Fruit fly (Drosophila melanogaster) whole organism, pupa: ENCODE measurements around the gene Mco1.

ENCODE experiments used
- CG12605 ChIP-seq: fragments of 200-800 bp; sonication (Bioruptor generic); IDR thresholded peaks from 2 replicates; pipeline ENCODE4 v1.3.6; 2022; ENCODE audit warnings: missing biosample characterization, missing genetic modification characterization
- CG13204 ChIP-seq: fragments of 200-800 bp; sonication (Bioruptor generic); optimal IDR thresholded peaks from 2 replicates; lab custom pipeline; 2018; ENCODE audit warnings: missing biosample characterization, mild to moderate bottlenecking, missing genetic modification characterization, moderate library complexity
- CG14655 ChIP-seq: fragments of 200-800 bp; sonication (Bioruptor generic); optimal IDR thresholded peaks from 3 replicates; lab custom pipeline; 2017; ENCODE audit warnings: mild to moderate bottlenecking, missing biosample characterization, missing genetic modification reagents, missing genetic modification characterization
- CG15710 ChIP-seq: fragments of 200-800 bp; sonication (Bioruptor generic); optimal IDR thresholded peaks from 2 replicates; lab custom pipeline; 2018; ENCODE audit warnings: missing biosample characterization, mild to moderate bottlenecking, missing genetic modification characterization, moderate library complexity
- CG17806 ChIP-seq: fragments of 200-800 bp; sonication (Bioruptor generic); optimal IDR thresholded peaks from 2 replicates; lab custom pipeline; 2018; ENCODE audit warnings: missing biosample characterization, mild to moderate bottlenecking, missing genetic modification characterization, moderate library complexity
- CG34367 ChIP-seq: fragments of 200-800 bp; sonication (Bioruptor generic); optimal IDR thresholded peaks from 2 replicates; lab custom pipeline; 2018; ENCODE audit warnings: missing biosample characterization, mild to moderate bottlenecking, missing genetic modification characterization
- CG8159 ChIP-seq: fragments of 200-800 bp; sonication (Bioruptor generic); optimal IDR thresholded peaks from 3 replicates; lab custom pipeline; 2018; ENCODE audit warnings: missing biosample characterization, mild to moderate bottlenecking, missing genetic modification characterization, moderate library complexity
- CG9948 ChIP-seq: fragments of 200-800 bp; sonication (Bioruptor generic); optimal IDR thresholded peaks from 2 replicates; lab custom pipeline; 2018; ENCODE audit warnings: missing biosample characterization, mild to moderate bottlenecking, missing genetic modification characterization, moderate library complexity
- D1 ChIP-seq: fragments of 200-800 bp; sonication (Bioruptor generic); optimal IDR thresholded peaks from 2 replicates; lab custom pipeline; 2018; ENCODE audit warnings: missing biosample characterization, mild to moderate bottlenecking, missing genetic modification characterization, moderate library complexity
- EcR ChIP-seq: fragments of 200-800 bp; sonication (Bioruptor generic); optimal IDR thresholded peaks from 3 replicates; lab custom pipeline; 2019; ENCODE audit warnings: missing biosample characterization, missing genetic modification characterization, mild to moderate bottlenecking, moderate library complexity, missing genetic modification reagents
- Ets98B ChIP-seq: fragments of 200-800 bp; sonication (Bioruptor generic); IDR thresholded peaks from 2 replicates; pipeline ENCODE4 v1.3.6; 2022; ENCODE audit warnings: missing biosample characterization, missing genetic modification characterization
- Snoo ChIP-seq: fragments of 200-800 bp; sonication (Bioruptor generic); optimal IDR thresholded peaks from 3 replicates; lab custom pipeline; 2017; ENCODE audit warnings: missing biosample characterization, mild to moderate bottlenecking, missing genetic modification characterization, inconsistent platforms
- gl ChIP-seq: fragments of 200-800 bp; sonication (Bioruptor generic); optimal IDR thresholded peaks from 2 replicates; lab custom pipeline; 2018; ENCODE audit warnings: missing biosample characterization, mild to moderate bottlenecking, missing genetic modification characterization

dm6 chr2L:9449257-9449972 is 33.0 kb downstream of the Mco1 start:
- TF ChIP-seq Snoo (tag; lab: Kevin White, UChicago) (peak; percentile 97), CG8159 (tag; lab: Kevin White, UChicago) (peak; percentile 96), CG34367 (peak; percentile 91), Ets98B (GFP tag; lab: Robert Waterston, UW) (peak; percentile 92), gl (peak; percentile 82), CG12605 (peak; percentile 89), CG9948 (tag; lab: Kevin White, UChicago) (peak; percentile 94), EcR (peak; percentile 51), D1 (tag; lab: Kevin White, UChicago) (peak; percentile 90), CG13204 (GFP tag; lab: Kevin White, UChicago) (peak; percentile 92), CG17806 (peak; percentile 92), CG15710 (tag; lab: Kevin White, UChicago) (peak; percentile 97), CG14655 (peak; percentile 95)
